Worm (Caenorhabditis elegans): ENCODE measurements around the gene fbxa-82.

fbxa-82 gene

ce11 chrV:15071015-15071810 lies 18.9 kb upstream of the fbxa-82 start, which contains the start of gene unc-76 (continued):
- TF ChIP-seq ztf-11 (tag; optimal IDR thresholded peaks at IDR 0.05) = peak in 1 of 2 experiments; percentile 58
- TF ChIP-seq unc-130 (tag; optimal IDR thresholded peaks at IDR 0.05) = peak; percentile 19
- TF ChIP-seq nhr-90 (tag; optimal IDR thresholded peaks at IDR 0.05; ENCODE audit: poor library complexity) = peak; percentile 13
- peak; percentile 12 for TF ChIP-seq F16B12.6 (tag; optimal IDR thresholded peaks at IDR 0.05)
- TF ChIP-seq lsy-2 (tag; optimal IDR thresholded peaks at IDR 0.05) = peak; percentile 76 to 87
- peak; percentile 81 for TF ChIP-seq nhr-19 (GFP tag; conservative IDR thresholded peaks at IDR 0.05)
- peak; percentile 90 for TF ChIP-seq snu-23 (GFP tag; optimal IDR thresholded peaks at IDR 0.05)
- TF ChIP-seq hlh-17 (GFP tag; optimal IDR thresholded peaks at IDR 0.05; ENCODE audit: borderline replicate concordance) = no peak
- peak; percentile 77 for TF ChIP-seq fos-1 (tag; optimal IDR thresholded peaks at IDR 0.05)
- peak; percentile 88 for TF ChIP-seq nhr-85 (tag)
- peak; percentile 62 for TF ChIP-seq lin-13 (GFP tag; optimal IDR thresholded peaks at IDR 0.05)
- peak; percentile 88 for TF ChIP-seq pax-3 (tag; optimal IDR thresholded peaks at IDR 0.05)
- no peak for TF ChIP-seq tlp-1 (tag; optimal IDR thresholded peaks at IDR 0.05)
- TF ChIP-seq egl-13 (tag; optimal IDR thresholded peaks at IDR 0.05) = no peak
- no peak for TF ChIP-seq C04F5.9 (tag; optimal IDR thresholded peaks at IDR 0.05)
- TF ChIP-seq lin-14 (GFP tag; optimal IDR thresholded peaks at IDR 0.05) = peak; percentile 99
- peak; percentile 92 for TF ChIP-seq unc-86 (tag; optimal IDR thresholded peaks at IDR 0.05)
- TF ChIP-seq fkh-8 (tag; optimal IDR thresholded peaks at IDR 0.05) = peak; percentile 95
- TF ChIP-seq grh-1 (GFP tag; IDR thresholded peaks at IDR 0.05) = no peak
- no peak for TF ChIP-seq hpl-2 (GFP tag; optimal IDR thresholded peaks at IDR 0.05)
- TF ChIP-seq Y116A8C.19 (tag; optimal IDR thresholded peaks at IDR 0.05; ENCODE audit: borderline replicate concordance) = no peak
- no peak for TF ChIP-seq elt-3 (tag; optimal IDR thresholded peaks at IDR 0.05)
- no peak for TF ChIP-seq efl-3 (GFP tag; optimal IDR thresholded peaks at IDR 0.05)
- peak; percentile 95 for TF ChIP-seq rnt-1 (tag; optimal IDR thresholded peaks at IDR 0.05)
- TF ChIP-seq ceh-90 (tag; optimal IDR thresholded peaks at IDR 0.05) = no peak
- TF ChIP-seq mef-2 (tag; optimal IDR thresholded peaks at IDR 0.05) = peak; percentile 55
- peak; percentile 88 for TF ChIP-seq nhr-47 (tag; optimal IDR thresholded peaks at IDR 0.05)
- TF ChIP-seq nhr-84 (tag; optimal IDR thresholded peaks at IDR 0.05) = no peak
- peak; percentile 76 to 80 for TF ChIP-seq efl-1 (optimal IDR thresholded peaks at IDR 0.05)
- peak; percentile 52 to 94 for TF ChIP-seq efl-1 (GFP tag; optimal IDR thresholded peaks at IDR 0.05 in 1 of 2)

ce11 chrV:15069435-15069985 lies 17.2 kb upstream of the fbxa-82 start:
- TF ChIP-seq lsy-2 (tag; optimal IDR thresholded peaks at IDR 0.05) = peak in 1 of 2 experiments; percentile 73
- peak; percentile 3 for TF ChIP-seq lin-14 (GFP tag; optimal IDR thresholded peaks at IDR 0.05)
- no peak for TF ChIP-seq blmp-1 (tag; optimal IDR thresholded peaks at IDR 0.05)
- TF ChIP-seq sup-37 (GFP tag; optimal IDR thresholded peaks at IDR 0.05) = no peak

- no peak for TF ChIP-seq efl-1 (optimal IDR thresholded peaks at IDR 0.05)
- TF ChIP-seq efl-1 (GFP tag; optimal IDR thresholded peaks at IDR 0.05 in 1 of 2) = peak in 1 of 2 experiments; percentile 24
- TF ChIP-seq C04F5.9 (tag; optimal IDR thresholded peaks at IDR 0.05) = no peak
Measured at ce11 chrV:15068378-15068777, 16.0 kb upstream of the fbxa-82 start, which contains the start of gene dnj-3. Gene dnj-3, plus strand, starts transcription at chrV:15068678.

ce11 chrV:15067165-15067564 lies 14.8 kb upstream of the fbxa-82 start, which contains the start of gene C25D7.10:
Gene C25D7.10, plus strand, starts transcription at chrV:15067465.
- TF ChIP-seq dsc-1 (tag; optimal IDR thresholded peaks at IDR 0.05) = no peak
- TF ChIP-seq lin-39 (tag; optimal IDR thresholded peaks at IDR 0.05) = no peak
- no peak for TF ChIP-seq fkh-4 (tag; optimal IDR thresholded peaks at IDR 0.05; ENCODE audit: borderline replicate concordance)
- TF ChIP-seq ceh-82 (tag; optimal IDR thresholded peaks at IDR 0.05) = no peak
- no peak for TF ChIP-seq efl-3 (GFP tag; optimal IDR thresholded peaks at IDR 0.05)
- TF ChIP-seq lin-15B (tag; optimal IDR thresholded peaks at IDR 0.05) = no peak
- TF ChIP-seq lin-14 (GFP tag; optimal IDR thresholded peaks at IDR 0.05) = no peak
- no peak for TF ChIP-seq ets-5 (GFP tag; IDR thresholded peaks at IDR 0.05)

Data from whole organism, L1 larva.